Worm (Caenorhabditis elegans) whole organism, young adult: ENCODE data around the gene F46B3.23.

Experiments used
- Y67H2A.10 ChIP-seq: fragments of 200-800 bp; sonication (Bioruptor generic); conservative IDR thresholded peaks from 2 replicates; pipeline ENCODE4 v1.3.6; 2022; ENCODE audit warnings: missing genetic modification reagents, missing genetic modification characterization, missing compliant biosample characterization
- egl-18 ChIP-seq: fragments of 200-800 bp; sonication (Bioruptor generic); IDR thresholded peaks from 2 replicates; pipeline ENCODE4 v1.3.6; 2022; ENCODE audit warnings: missing genetic modification reagents, missing genetic modification characterization, missing compliant biosample characterization
- egrh-3 ChIP-seq: fragments of 200-800 bp; sonication (Bioruptor generic); IDR thresholded peaks from 2 replicates; pipeline ENCODE4 v1.3.6; 2022; ENCODE audit warnings: missing genetic modification reagents, missing genetic modification characterization, missing compliant biosample characterization
- pha-4 ChIP-seq: fragments of 150-350 bp; sonication (generic microtip); optimal IDR thresholded peaks from 2 replicates; lab custom pipeline; 2014; ENCODE audit warnings: missing biosample characterization, missing genetic modification reagents, missing genetic modification characterization
- snpc-1.1 ChIP-seq: sonication (generic microtip); optimal IDR thresholded peaks from 2 replicates; lab custom pipeline; 2017; ENCODE audit warnings: missing genetic modification characterization, mild to moderate bottlenecking, missing compliant biosample characterization, antibody characterized with exemption, moderate library complexity, missing genotype, missing genetic modification reagents; ENCODE audit not compliant: insufficient read depth
- sptf-2 ChIP-seq: fragments of 200-800 bp; sonication (Bioruptor generic); optimal IDR thresholded peaks from 2 replicates; lab custom pipeline; 2018; ENCODE audit warnings: mild to moderate bottlenecking, missing genetic modification characterization, missing compliant biosample characterization
- unc-62 ChIP-seq: fragments of 150-350 bp; optimal IDR thresholded peaks from 2 replicates; lab custom pipeline; 2014; ENCODE audit warnings: missing biosample characterization, missing genetic modification reagents, missing genetic modification characterization
- ztf-28 ChIP-seq: fragments of 200-800 bp; sonication (Bioruptor generic); IDR thresholded peaks from 2 replicates; pipeline ENCODE4 v1.3.6; 2022; ENCODE audit warnings: missing genetic modification reagents, missing genetic modification characterization, missing compliant biosample characterization

DNA sequence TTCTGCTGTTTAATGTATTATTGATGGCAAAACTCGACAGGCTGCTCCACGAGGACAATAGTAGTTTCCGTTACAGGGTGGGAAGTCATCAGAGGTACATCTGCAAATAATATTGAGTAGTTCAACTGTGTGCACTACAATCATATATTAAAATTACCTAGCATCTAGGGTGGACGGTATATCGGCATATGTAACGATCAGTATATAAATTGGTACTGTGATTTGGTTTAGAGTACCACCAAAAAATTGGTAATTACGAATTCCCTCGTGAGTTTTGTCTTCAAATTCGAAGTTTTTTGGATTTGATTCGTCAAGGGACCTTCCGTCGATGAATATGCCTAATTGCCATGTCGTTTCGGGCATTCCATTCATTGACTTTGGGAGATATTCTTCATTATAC lies 30.3 kb upstream of the F46B3.23 start, which contains the start of gene ttr-13:
- no peak for TF ChIP-seq egl-18 (GFP tag; lab: Robert Waterston, UW)
- TF ChIP-seq sptf-2 (GFP tag; lab: Kevin White, UChicago) = no peak
- no peak for TF ChIP-seq pha-4 (tag; lab: Kevin White, UChicago)
- TF ChIP-seq snpc-1.1 (tag; lab: Kevin White, UChicago) = no peak
- TF ChIP-seq ztf-28 (GFP tag; lab: Robert Waterston, UW) = no peak
- no peak for TF ChIP-seq egrh-3 (GFP tag; lab: Robert Waterston, UW)
- TF ChIP-seq Y67H2A.10 = no peak
- TF ChIP-seq unc-62 (GFP tag; lab: Kevin White, UChicago) = no peak
